Worm (Caenorhabditis elegans) whole organism, L2 larva: ENCODE results near the gene B0303.7.

Source experiments
- C34F6.9 ChIP-seq: fragments of 150-350 bp; optimal IDR thresholded peaks from 2 replicates; lab custom pipeline; 2014; ENCODE audit warnings: missing biosample characterization, missing genetic modification characterization
- F13H6.1 ChIP-seq: sonication (generic microtip); optimal IDR thresholded peaks from 2 replicates; lab custom pipeline; 2016; ENCODE audit warnings: missing genetic modification characterization, missing compliant biosample characterization
- Y55F3AM.14 ChIP-seq: fragments of 200-800 bp; sonication (Bioruptor generic); optimal IDR thresholded peaks from 2 replicates; lab custom pipeline; 2018; ENCODE audit warnings: mild to moderate bottlenecking, missing genetic modification characterization, missing compliant biosample characterization
- ZK546.5 ChIP-seq: sonication (generic microtip); optimal IDR thresholded peaks from 2 replicates; lab custom pipeline; 2017; ENCODE audit warnings: missing biosample characterization, missing genetic modification characterization
- aly-2 ChIP-seq: fragments of 150-350 bp; optimal IDR thresholded peaks from 2 replicates; lab custom pipeline; 2014; ENCODE audit warnings: missing biosample characterization, missing genetic modification characterization
- ama-1 ChIP-seq: fragments of 150-350 bp; optimal IDR thresholded peaks from 2 replicates; lab custom pipeline; 2018; ENCODE audit warnings: inconsistent platforms
- blmp-1 ChIP-seq: sonication (generic microtip); optimal IDR thresholded peaks from 2 replicates; lab custom pipeline; 2017; ENCODE audit warnings: missing genetic modification characterization, mild to moderate bottlenecking, missing compliant biosample characterization, antibody characterized with exemption, moderate library complexity; ENCODE audit not compliant: insufficient read depth
- ceh-82 ChIP-seq: fragments of 150-350 bp; optimal IDR thresholded peaks from 2 replicates; lab custom pipeline; 2014; ENCODE audit warnings: missing biosample characterization, missing genetic modification characterization
- crh-2 ChIP-seq: sonication (generic microtip); optimal IDR thresholded peaks from 2 replicates; lab custom pipeline; 2017; ENCODE audit warnings: missing biosample characterization, missing genetic modification characterization
- dmd-4 ChIP-seq: sonication (generic microtip); optimal IDR thresholded peaks from 2 replicates; lab custom pipeline; 2017; ENCODE audit warnings: missing biosample characterization, missing genetic modification characterization
- egl-27 ChIP-seq: sonication (generic microtip); optimal IDR thresholded peaks from 3 replicates; lab custom pipeline; 2017; ENCODE audit warnings: missing biosample characterization, missing genetic modification reagents, missing genetic modification characterization
- elt-3 ChIP-seq: sonication (generic microtip); optimal IDR thresholded peaks from 2 replicates; lab custom pipeline; 2017; ENCODE audit warnings: missing biosample characterization, missing genetic modification characterization
- fos-1 ChIP-seq: fragments of 150-350 bp; optimal IDR thresholded peaks from 2 replicates; lab custom pipeline; 2014; ENCODE audit warnings: missing biosample characterization, missing genetic modification characterization
- gmeb-1 ChIP-seq: fragments of 150-350 bp; optimal IDR thresholded peaks from 2 replicates; lab custom pipeline; 2014; ENCODE audit warnings: missing biosample characterization, missing genetic modification characterization
- lin-11 ChIP-seq: fragments of 150-350 bp; sonication (generic microtip); optimal IDR thresholded peaks from 2 replicates; lab custom pipeline; 2014; ENCODE audit warnings: missing biosample characterization, missing genetic modification characterization, inconsistent platforms, mixed read lengths
- lin-13 ChIP-seq: fragments of 150-350 bp; optimal IDR thresholded peaks from 2 replicates; lab custom pipeline; 2014; ENCODE audit warnings: missing biosample characterization, missing genetic modification reagents, missing genetic modification characterization
- lin-39 ChIP-seq: fragments of 150-350 bp; optimal IDR thresholded peaks from 2 replicates; lab custom pipeline; 2014; ENCODE audit warnings: missing biosample characterization, missing genetic modification reagents, missing genetic modification characterization
- lsy-2 ChIP-seq, 2 experiments: fragments of 150-350 bp in 1 of 2; sonication (generic microtip) in 1 of 2; optimal IDR thresholded peaks; 2 replicates each; lab custom pipeline; 2014 to 2017; ENCODE audit warnings: missing biosample characterization in 2 of 2, missing genetic modification characterization in 2 of 2
- mab-5 ChIP-seq: fragments of 150-350 bp; optimal IDR thresholded peaks from 2 replicates; lab custom pipeline; 2014; ENCODE audit warnings: missing biosample characterization, missing genetic modification characterization
- mdl-1 ChIP-seq, 2 experiments: fragments of 150-350 bp in 1 of 2; sonication (generic microtip) in 1 of 2; optimal IDR thresholded peaks; 2 replicates each; lab custom pipeline; 2017; ENCODE audit warnings: missing biosample characterization in 2 of 2, missing genetic modification characterization in 2 of 2
- nhr-10 ChIP-seq: sonication (generic microtip); optimal IDR thresholded peaks from 2 replicates; lab custom pipeline; 2017; ENCODE audit warnings: missing biosample characterization, missing genetic modification characterization
- nhr-11 ChIP-seq: fragments of 150-350 bp; optimal IDR thresholded peaks from 2 replicates; lab custom pipeline; 2014; ENCODE audit warnings: missing biosample characterization, missing genetic modification characterization
- nhr-12 ChIP-seq: fragments of 150-350 bp; optimal IDR thresholded peaks from 2 replicates; lab custom pipeline; 2014; ENCODE audit warnings: missing biosample characterization, missing genetic modification characterization
- nhr-129 ChIP-seq: fragments of 150-350 bp; optimal IDR thresholded peaks from 2 replicates; lab custom pipeline; 2014; ENCODE audit warnings: missing biosample characterization, missing genetic modification characterization
- nhr-21 ChIP-seq: fragments of 150-350 bp; optimal IDR thresholded peaks from 2 replicates; lab custom pipeline; 2014; ENCODE audit warnings: missing biosample characterization, missing genetic modification characterization
- nhr-25 ChIP-seq: fragments of 150-350 bp; sonication (generic microtip); optimal IDR thresholded peaks from 3 replicates; lab custom pipeline; 2014; ENCODE audit warnings: missing biosample characterization, missing genetic modification characterization
- nhr-77 ChIP-seq: fragments of 150-350 bp; optimal IDR thresholded peaks from 2 replicates; lab custom pipeline; 2014; ENCODE audit warnings: missing biosample characterization, missing genetic modification characterization
- peb-1 ChIP-seq: fragments of 150-350 bp; optimal IDR thresholded peaks from 2 replicates; lab custom pipeline; 2014; ENCODE audit warnings: missing biosample characterization, missing genetic modification characterization
- sem-4 ChIP-seq: fragments of 150-350 bp; optimal IDR thresholded peaks from 2 replicates; lab custom pipeline; 2014; ENCODE audit warnings: missing biosample characterization, missing genetic modification reagents, missing genetic modification characterization
- skn-1 ChIP-seq: sonication (generic microtip); optimal IDR thresholded peaks from 2 replicates; lab custom pipeline; 2017; ENCODE audit warnings: missing biosample characterization, missing genetic modification characterization
- sma-3 ChIP-seq: sonication (generic microtip); optimal IDR thresholded peaks from 2 replicates; lab custom pipeline; 2016; ENCODE audit warnings: missing genetic modification reagents, missing genetic modification characterization, missing compliant biosample characterization
- sma-9 ChIP-seq, 2 experiments: fragments of 150-350 bp in 1 of 2; sonication (generic microtip) in 1 of 2; optimal IDR thresholded peaks; 2 replicates each; lab custom pipeline; 2014 to 2016; ENCODE audit warnings: missing genetic modification characterization in 2 of 2, mild to moderate bottlenecking in 1 of 2, missing biosample characterization in 1 of 2, missing compliant biosample characterization in 1 of 2, missing genetic modification reagents in 1 of 2, moderate library complexity in 1 of 2
- snpc-4 ChIP-seq: fragments of 150-350 bp; optimal IDR thresholded peaks from 2 replicates; lab custom pipeline; 2014; ENCODE audit warnings: missing biosample characterization, missing genetic modification characterization
- unc-39 ChIP-seq: fragments of 150-350 bp; optimal IDR thresholded peaks from 2 replicates; lab custom pipeline; 2014; ENCODE audit warnings: missing biosample characterization, missing genetic modification characterization
- unc-55 ChIP-seq: fragments of 150-350 bp; sonication (generic microtip); optimal IDR thresholded peaks from 3 replicates; lab custom pipeline; 2014; ENCODE audit warnings: missing biosample characterization, missing genetic modification reagents, missing genetic modification characterization
- zag-1 ChIP-seq: fragments of 150-350 bp; optimal IDR thresholded peaks from 2 replicates; lab custom pipeline; 2014; ENCODE audit warnings: missing biosample characterization, missing genetic modification characterization
- ztf-11 ChIP-seq: sonication (generic microtip); optimal IDR thresholded peaks from 2 replicates; lab custom pipeline; 2017; ENCODE audit warnings: missing biosample characterization, missing genetic modification characterization
- ztf-4 ChIP-seq: fragments of 150-350 bp; optimal IDR thresholded peaks from 2 replicates; lab custom pipeline; 2014; ENCODE audit warnings: missing biosample characterization, missing genetic modification characterization

B0303.7 gene

ce11 chrIII:8684421-8684820, 9.0 kb upstream of the B0303.7 start, which contains the start of gene anmt-1:
Gene anmt-1, plus strand, starts transcription at chrIII:8684808.
- TF ChIP-seq nhr-12 (tag; lab: Kevin White, UChicago) (no peak), dmd-4 (tag; lab: Kevin White, UChicago) (no peak), ZK546.5 (tag; lab: Kevin White, UChicago) (no peak), ceh-82 (tag; lab: Kevin White, UChicago) (no peak), egl-27 (tag; lab: Kevin White, UChicago) (no peak), F13H6.1 (tag; lab: Kevin White, UChicago) (peak; percentile 61), nhr-129 (tag; lab: Kevin White, UChicago) (peak; percentile 22)

DNA sequence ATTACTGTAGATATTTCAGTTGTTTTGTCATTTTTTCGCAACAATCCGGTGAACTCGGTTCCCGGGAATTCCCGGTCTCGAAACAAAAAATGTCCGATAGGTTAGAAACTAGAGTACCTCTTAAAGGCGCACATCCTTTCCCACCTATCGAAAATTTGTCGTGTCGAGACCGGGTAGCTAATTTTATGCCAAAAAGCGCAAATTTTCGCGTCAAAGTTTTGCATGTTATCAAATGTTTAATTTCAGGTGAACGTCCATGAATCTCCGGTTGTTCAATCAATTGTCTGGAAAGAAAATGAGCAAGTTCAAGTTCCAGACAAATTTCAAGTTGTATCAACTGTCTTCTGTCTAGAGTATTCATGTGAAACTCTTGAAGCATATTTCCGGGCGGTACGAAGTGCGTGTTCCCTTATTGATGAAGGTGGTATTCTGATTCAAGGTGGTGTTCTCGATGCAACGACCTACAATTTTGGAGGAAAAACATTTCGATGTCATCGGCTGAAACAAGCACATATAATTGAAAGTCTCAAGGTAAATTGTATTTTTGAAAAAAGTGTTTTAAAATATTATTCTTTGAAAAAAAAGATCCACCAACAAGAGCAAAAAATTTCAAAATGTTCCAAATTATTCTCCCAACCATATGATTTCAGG, 7.7 kb upstream of the B0303.7 start:
- TF ChIP-seq sma-3 (GFP tag; lab: Kevin White, UChicago) (peak; percentile 53), F13H6.1 (tag; lab: Kevin White, UChicago) (peak; percentile 9), ztf-4 (tag; lab: Kevin White, UChicago) (peak; percentile 23), lin-39 (no peak), Y55F3AM.14 (GFP tag; lab: Kevin White, UChicago) (peak; percentile 55), sma-9 (GFP tag; optimal IDR thresholded peaks at IDR 0.05; lab: Kevin White, UChicago) (peak; percentile 27), sma-9 (tag; optimal IDR thresholded peaks at IDR 0.05; lab: Kevin White, UChicago) (no peak), zag-1 (no peak), lin-13 (GFP tag; lab: Kevin White, UChicago) (no peak), nhr-21 (peak; percentile 52), aly-2 (no peak)

- peak; percentile 60 for TF ChIP-seq nhr-25 (tag; lab: Kevin White, UChicago)
- TF ChIP-seq unc-39 (tag; lab: Kevin White, UChicago), result no peak
- TF ChIP-seq elt-3 (tag; lab: Kevin White, UChicago), result no peak
- no peak for TF ChIP-seq skn-1 (tag; lab: Kevin White, UChicago)
- TF ChIP-seq fos-1 (tag; lab: Kevin White, UChicago), result peak; percentile 19
- peak; percentile 18 for TF ChIP-seq crh-2
- peak in 1 of 2 experiments; percentile 20 for TF ChIP-seq lsy-2 (tag; optimal IDR thresholded peaks at IDR 0.05; lab: Kevin White, UChicago)
- TF ChIP-seq sma-3 (GFP tag; lab: Kevin White, UChicago), result peak; percentile 45
- TF ChIP-seq sma-9 (GFP tag; optimal IDR thresholded peaks at IDR 0.05; lab: Kevin White, UChicago), result peak; percentile 41
- no peak for TF ChIP-seq sma-9 (tag; optimal IDR thresholded peaks at IDR 0.05; lab: Kevin White, UChicago)
- peak; percentile 12 for TF ChIP-seq F13H6.1 (tag; lab: Kevin White, UChicago)
- TF ChIP-seq nhr-21, result peak; percentile 53
- peak; percentile 9 for TF ChIP-seq C34F6.9 (tag; lab: Kevin White, UChicago)
- peak; percentile 38 for TF ChIP-seq nhr-129 (tag; lab: Kevin White, UChicago)
Observed at ce11 chrIII:8688438-8688946, 4.9 kb upstream of the B0303.7 start, which contains the start of gene hadb-1. Gene hadb-1, minus strand, starts transcription at chrIII:8688488.

DNA sequence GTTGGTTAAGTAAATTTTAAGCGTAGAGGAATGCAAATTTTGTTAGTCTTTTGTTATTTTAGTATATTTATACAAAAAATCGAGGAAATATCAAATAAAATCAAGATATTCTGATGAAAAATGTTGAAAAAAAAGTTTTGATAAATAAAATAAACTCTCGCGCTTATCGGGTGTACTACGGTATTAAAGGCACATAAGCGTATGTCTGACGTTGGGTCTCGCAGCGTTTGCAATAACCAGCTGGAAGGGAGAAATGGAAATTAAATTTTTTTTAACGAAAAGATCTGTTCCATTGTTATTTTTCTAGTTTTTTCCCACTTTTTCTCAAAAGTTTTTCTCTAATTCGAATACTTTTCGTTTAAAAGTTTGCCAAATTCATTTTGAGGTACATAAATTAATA, 4.3 kb upstream of the B0303.7 start:
- TF ChIP-seq ztf-11 (tag; lab: Kevin White, UChicago) (no peak), blmp-1 (no peak), C34F6.9 (tag; lab: Kevin White, UChicago) (no peak), sem-4 (tag; lab: Kevin White, UChicago) (no peak)

ce11 chrIII:8689655-8690054, 3.8 kb upstream of the B0303.7 start, which contains the start of gene B0303.4:
Gene B0303.4, plus strand, starts transcription at chrIII:8689850.
- TF ChIP-seq gmeb-1 (peak; percentile 45), nhr-77 (no peak), ceh-82 (tag; lab: Kevin White, UChicago) (no peak), lin-11 (peak; percentile 26), lsy-2 (tag; optimal IDR thresholded peaks at IDR 0.05; lab: Kevin White, UChicago) (peak; percentile 3 to 79), sma-9 (GFP tag; optimal IDR thresholded peaks at IDR 0.05; lab: Kevin White, UChicago) (peak; percentile 42), sma-9 (tag; optimal IDR thresholded peaks at IDR 0.05; lab: Kevin White, UChicago) (no peak), F13H6.1 (tag; lab: Kevin White, UChicago) (peak; percentile 30), ztf-4 (tag; lab: Kevin White, UChicago) (no peak), nhr-21 (peak; percentile 2), lin-13 (GFP tag; lab: Kevin White, UChicago) (peak; percentile 54), unc-55 (GFP tag; lab: Kevin White, UChicago) (peak; percentile 92), nhr-11 (no peak), ama-1 (peak; percentile 7), nhr-10 (tag; lab: Kevin White, UChicago) (peak; percentile 2), snpc-4 (tag; lab: Kevin White, UChicago) (peak; percentile 4), C34F6.9 (tag; lab: Kevin White, UChicago) (peak; percentile 94), peb-1 (tag; lab: Kevin White, UChicago) (no peak), elt-3 (tag; lab: Kevin White, UChicago) (no peak), sma-3 (GFP tag; lab: Kevin White, UChicago) (peak; percentile 15), nhr-129 (tag; lab: Kevin White, UChicago) (peak; percentile 62), mab-5 (no peak), nhr-25 (tag; lab: Kevin White, UChicago) (peak; percentile 62), fos-1 (tag; lab: Kevin White, UChicago) (peak; percentile 61), crh-2 (peak; percentile 81), sem-4 (tag; lab: Kevin White, UChicago) (peak; percentile 94), mdl-1 (tag; optimal IDR thresholded peaks at IDR 0.05; lab: Kevin White, UChicago) (peak in 1 of 2 experiments; percentile 8), Y55F3AM.14 (GFP tag; lab: Kevin White, UChicago) (no peak)
